Worm (Caenorhabditis elegans) whole organism, L2 larva: Measurements from ENCODE around the gene srm-5.

Source experiments
- lin-39 ChIP-seq: fragments of 150-350 bp; optimal IDR thresholded peaks from 2 replicates; lab custom pipeline; 2014; ENCODE audit warnings: missing biosample characterization, missing genetic modification reagents, missing genetic modification characterization
- skn-1 ChIP-seq: sonication (generic microtip); optimal IDR thresholded peaks from 2 replicates; lab custom pipeline; 2017; ENCODE audit warnings: missing biosample characterization, missing genetic modification characterization

DNA sequence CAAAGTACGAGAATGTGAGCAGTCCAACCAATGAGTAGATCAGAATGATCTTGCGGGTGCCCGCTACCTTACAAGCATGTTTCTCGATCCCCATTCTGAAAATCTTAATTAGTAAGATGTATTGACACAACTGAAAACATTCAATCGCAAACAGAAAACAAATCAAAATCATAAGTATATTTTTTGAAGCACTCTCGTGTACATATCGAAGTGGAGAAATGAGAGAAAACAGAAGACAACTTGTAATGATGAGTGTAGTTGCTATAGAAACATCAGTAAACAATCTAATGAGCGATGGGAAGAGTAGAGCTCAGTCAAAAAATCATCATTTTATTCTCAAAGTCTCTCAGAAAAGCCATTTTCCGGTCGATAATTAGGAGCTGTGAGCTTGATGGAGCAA is 22.3 kb upstream of the srm-5 start, which contains the start of gene F14D7.8:
- no peak for TF ChIP-seq lin-39 (tag; lab: Kevin White, UChicago)
- TF ChIP-seq skn-1 (tag; lab: Kevin White, UChicago): no peak
